Fruit fly (Drosophila melanogaster) ovary, adult (tissue): ENCODE data around the gene CG14431.
A peak's percentile ranks its signal among the peaks of the same experiment; 100 is the strongest.

ENCODE experiments used
- CG17801 ChIP-seq: fragments of 200-800 bp; optimal IDR thresholded peaks from 2 replicates; lab custom pipeline; 2019; ENCODE audit warnings: missing biosample characterization, mild to moderate bottlenecking, missing genetic modification characterization, moderate library complexity; ENCODE audit not compliant: partially characterized antibody

Gene CG14431

dm6 chrX:7007693-7008092 lies 99.6 kb downstream of the CG14431 start:
- TF ChIP-seq CG17801 (GFP tag; lab: Kevin White, UChicago), result no peak

DNA sequence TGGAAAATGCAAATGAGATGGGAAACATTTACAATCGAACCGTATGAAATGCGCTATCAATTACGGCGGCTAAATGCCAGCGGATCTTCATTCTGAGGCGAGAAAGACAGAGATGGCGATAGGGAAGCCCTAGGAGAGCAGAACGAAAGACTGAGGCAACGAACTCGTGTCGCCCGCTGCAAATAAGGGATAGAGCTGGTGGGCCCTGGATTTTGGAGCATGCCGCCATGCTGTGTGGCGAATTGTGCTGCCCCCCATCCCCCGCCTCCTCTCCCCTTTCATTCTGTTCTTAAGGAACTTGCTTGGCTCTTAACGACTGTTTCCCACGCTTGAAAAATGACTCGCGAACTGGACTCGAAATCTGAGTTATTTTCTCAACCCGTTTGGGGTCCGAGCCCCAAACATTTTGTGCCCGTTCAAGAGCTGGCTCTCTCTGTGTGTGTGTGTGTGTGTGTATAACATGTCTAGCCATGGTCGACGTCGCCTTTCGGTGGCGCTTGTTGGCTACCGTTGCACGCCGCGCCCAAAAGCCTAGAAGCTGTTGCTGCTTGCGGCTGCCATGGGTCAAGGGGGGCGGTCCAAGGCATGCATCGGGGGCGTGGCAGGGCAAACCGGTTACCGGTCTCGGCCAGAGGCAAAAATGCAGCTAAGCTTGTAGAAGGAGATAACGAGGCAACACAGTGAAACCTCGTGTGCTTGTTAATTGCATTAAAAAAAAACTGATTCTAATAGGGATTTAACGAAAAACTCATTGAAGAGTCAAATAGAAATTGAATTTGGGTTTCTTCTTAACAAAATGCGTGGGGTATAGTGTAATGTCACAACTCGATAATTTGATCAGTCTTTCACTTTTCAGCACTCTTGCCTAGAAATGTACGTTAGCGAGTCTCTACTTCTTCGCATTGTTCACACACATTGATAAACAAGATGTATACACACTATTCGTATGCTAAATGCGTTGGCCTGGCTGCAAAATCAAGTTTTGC lies 100.3 kb downstream of the CG14431 start:
- TF ChIP-seq CG17801 (GFP tag; lab: Kevin White, UChicago), result no peak

dm6 chrX:7011063-7011743 lies 103.1 kb downstream of the CG14431 start, which contains the start of the genes cm, sloth1 and sloth2:
Gene cm (minus strand): TSS chrX:7011145.
Gene sloth1 (plus strand): TSS chrX:7011357.
Gene sloth2 (plus strand): TSS chrX:7011357.
- peak; percentile 92 for TF ChIP-seq CG17801 (GFP tag; lab: Kevin White, UChicago)

dm6 chrX:7013320-7014214 lies 105.5 kb downstream of the CG14431 start, which contains the start of the genes CG3032 and CG4593:
Gene CG3032 (minus strand): TSS chrX:7013881.
Gene CG4593 (plus strand): TSS chrX:7013887.
- peak; percentile 90 for TF ChIP-seq CG17801 (GFP tag; lab: Kevin White, UChicago)

dm6 chrX:7014931-7015428 lies 106.9 kb downstream of the CG14431 start:
- TF ChIP-seq CG17801 (GFP tag; lab: Kevin White, UChicago), result peak; percentile 20
